Worm (Caenorhabditis elegans) whole organism, L1 larva: ENCODE data around the gene ubc-22.

Experiments used
- C34B4.2 ChIP-seq: sonication (generic microtip); optimal IDR thresholded peaks from 2 replicates; lab custom pipeline; 2017; ENCODE audit warnings: mild to moderate bottlenecking, missing genetic modification characterization, missing compliant biosample characterization
- aha-1 ChIP-seq: fragments of 150-350 bp; optimal IDR thresholded peaks from 2 replicates; lab custom pipeline; 2014; ENCODE audit warnings: missing biosample characterization, missing genetic modification characterization
- alr-1 ChIP-seq: fragments of 200-800 bp; sonication (Bioruptor generic); optimal IDR thresholded peaks from 2 replicates; lab custom pipeline; 2018; ENCODE audit warnings: borderline replicate concordance, mild to moderate bottlenecking, missing genetic modification characterization, missing compliant biosample characterization
- blmp-1 ChIP-seq: fragments of 150-350 bp; optimal IDR thresholded peaks from 2 replicates; lab custom pipeline; 2014; ENCODE audit warnings: missing biosample characterization, missing genetic modification characterization
- ceh-8 ChIP-seq: fragments of 200-800 bp; sonication (Bioruptor generic); optimal IDR thresholded peaks from 2 replicates; lab custom pipeline; 2018; ENCODE audit warnings: mild to moderate bottlenecking, missing genetic modification characterization, moderate library complexity, missing compliant biosample characterization
- ceh-90 ChIP-seq: sonication (generic microtip); optimal IDR thresholded peaks from 2 replicates; lab custom pipeline; 2016; ENCODE audit warnings: missing genetic modification characterization, missing compliant biosample characterization
- dpl-1 ChIP-seq, 3 experiments: fragments of 150-350 bp in 2 of 3; sonication (generic microtip) in 1 of 3; optimal IDR thresholded peaks; 2 replicates each; lab custom pipeline; 2014 to 2017; ENCODE audit warnings: missing biosample characterization in 3 of 3, missing genetic modification characterization in 3 of 3, missing genetic modification reagents in 3 of 3
- dsc-1 ChIP-seq: sonication (generic microtip); optimal IDR thresholded peaks from 2 replicates; lab custom pipeline; 2016; ENCODE audit warnings: mild to moderate bottlenecking, missing genetic modification characterization, missing compliant biosample characterization
- efl-1 ChIP-seq, 4 experiments: fragments of 150-350 bp; optimal IDR thresholded peaks in 3 of 4; peaks in 1 of 4; 1 replicate in 1 of 4; 2 replicates in 3 of 4; lab custom pipeline; 2014; ENCODE audit warnings: missing biosample characterization in 2 of 4, missing genetic modification characterization in 2 of 4, missing genetic modification reagents in 2 of 4
- efl-3 ChIP-seq: fragments of 200-800 bp; sonication (Bioruptor generic); optimal IDR thresholded peaks from 2 replicates; lab custom pipeline; 2018; ENCODE audit warnings: mild to moderate bottlenecking, missing genetic modification characterization, missing compliant biosample characterization
- egl-13 ChIP-seq: sonication (generic microtip); optimal IDR thresholded peaks from 2 replicates; lab custom pipeline; 2016; ENCODE audit warnings: missing genotype, missing genetic modification reagents, missing genetic modification characterization, missing compliant biosample characterization
- elt-3 ChIP-seq, 6 experiments: fragments of 150-350 bp in 1 of 6; sonication (generic microtip); optimal IDR thresholded peaks; 2 replicates each; lab custom pipeline; 2017 to 2018; ENCODE audit warnings: missing biosample characterization in 6 of 6, missing genetic modification characterization in 6 of 6, inconsistent platforms in 1 of 6
- grh-1 ChIP-seq: fragments of 200-800 bp; sonication (Bioruptor generic); IDR thresholded peaks from 2 replicates; pipeline ENCODE4 v1.3.6; 2022; ENCODE audit warnings: missing genetic modification reagents, missing genetic modification characterization, missing compliant biosample characterization
- hlh-17 ChIP-seq: fragments of 200-800 bp; sonication (Bioruptor generic); optimal IDR thresholded peaks from 2 replicates; lab custom pipeline; 2018; ENCODE audit warnings: missing genetic modification characterization, mild to moderate bottlenecking, missing compliant biosample characterization, moderate library complexity, borderline replicate concordance
- hlh-4 ChIP-seq: sonication (generic microtip); optimal IDR thresholded peaks from 2 replicates; lab custom pipeline; 2016; ENCODE audit warnings: mild to moderate bottlenecking, missing genetic modification characterization, missing compliant biosample characterization
- irx-1 ChIP-seq: sonication (generic microtip); optimal IDR thresholded peaks from 2 replicates; lab custom pipeline; 2016; ENCODE audit warnings: missing genetic modification characterization, missing compliant biosample characterization
- isw-1 ChIP-seq: fragments of 200-800 bp; sonication (Bioruptor generic); IDR thresholded peaks from 2 replicates; pipeline ENCODE4 v1.3.6; 2022; ENCODE audit warnings: missing genetic modification characterization, missing compliant biosample characterization
- lin-13 ChIP-seq: fragments of 150-350 bp; optimal IDR thresholded peaks from 2 replicates; lab custom pipeline; 2014; ENCODE audit warnings: missing biosample characterization, missing genetic modification reagents, missing genetic modification characterization
- lin-14 ChIP-seq: fragments of 200-800 bp; sonication (Bioruptor generic); optimal IDR thresholded peaks from 2 replicates; lab custom pipeline; 2018; ENCODE audit warnings: mild to moderate bottlenecking, missing genetic modification characterization, moderate library complexity, missing compliant biosample characterization
- lin-35 ChIP-seq, 2 experiments: fragments of 150-350 bp; optimal IDR thresholded peaks; 2 replicates each; lab custom pipeline; 2014; ENCODE audit warnings: missing biosample characterization in 2 of 2, missing genetic modification characterization in 2 of 2, missing genetic modification reagents in 2 of 2
- lin-39 ChIP-seq: fragments of 150-350 bp; optimal IDR thresholded peaks from 2 replicates; lab custom pipeline; 2014; ENCODE audit warnings: missing biosample characterization, missing genetic modification reagents, missing genetic modification characterization
- lir-3 ChIP-seq: sonication (generic microtip); optimal IDR thresholded peaks from 2 replicates; lab custom pipeline; 2016; ENCODE audit warnings: mild to moderate bottlenecking, missing genetic modification characterization, moderate library complexity, missing compliant biosample characterization; ENCODE audit not compliant: poor library complexity
- lsy-2 ChIP-seq, 2 experiments: fragments of 150-350 bp; optimal IDR thresholded peaks; 2 replicates each; lab custom pipeline; 2014; ENCODE audit warnings: missing biosample characterization in 2 of 2, missing genetic modification characterization in 2 of 2
- mab-9 ChIP-seq: fragments of 200-800 bp; sonication (Bioruptor generic); IDR thresholded peaks from 2 replicates; pipeline ENCODE4 v1.3.6; 2022; ENCODE audit warnings: missing genetic modification reagents, missing genetic modification characterization, missing compliant biosample characterization
- nhr-85 ChIP-seq: sonication (generic microtip); peaks from one replicate; lab custom pipeline; 2016; ENCODE audit warnings: missing genetic modification characterization, inconsistent platforms, missing compliant biosample characterization
- nhr-90 ChIP-seq: sonication (generic microtip); optimal IDR thresholded peaks from 2 replicates; lab custom pipeline; 2016; ENCODE audit warnings: mild to moderate bottlenecking, missing genetic modification characterization, missing compliant biosample characterization; ENCODE audit not compliant: poor library complexity
- pax-3 ChIP-seq: fragments of 200-800 bp; sonication (Bioruptor generic); optimal IDR thresholded peaks from 2 replicates; lab custom pipeline; 2018; ENCODE audit warnings: mild to moderate bottlenecking, missing genetic modification characterization, moderate library complexity, missing compliant biosample characterization
- skn-1 ChIP-seq: fragments of 150-350 bp; optimal IDR thresholded peaks from 2 replicates; lab custom pipeline; 2014; ENCODE audit warnings: missing biosample characterization, missing genetic modification characterization
- sptf-1 ChIP-seq: fragments of 150-350 bp; optimal IDR thresholded peaks from 2 replicates; lab custom pipeline; 2014; ENCODE audit warnings: missing biosample characterization, missing genetic modification characterization
- swsn-7 ChIP-seq: sonication (generic microtip); optimal IDR thresholded peaks from 2 replicates; lab custom pipeline; 2016; ENCODE audit warnings: missing genetic modification characterization, missing compliant biosample characterization
- tlp-1 ChIP-seq: fragments of 150-350 bp; optimal IDR thresholded peaks from 2 replicates; lab custom pipeline; 2014; ENCODE audit warnings: missing biosample characterization, missing genetic modification characterization
- unc-86 ChIP-seq: sonication (generic microtip); optimal IDR thresholded peaks from 2 replicates; lab custom pipeline; 2016; ENCODE audit warnings: missing genetic modification characterization, missing compliant biosample characterization
- xbp-1 ChIP-seq: sonication (generic microtip); optimal IDR thresholded peaks from 2 replicates; lab custom pipeline; 2016; ENCODE audit warnings: missing genetic modification characterization, missing compliant biosample characterization

ubc-22 gene

DNA sequence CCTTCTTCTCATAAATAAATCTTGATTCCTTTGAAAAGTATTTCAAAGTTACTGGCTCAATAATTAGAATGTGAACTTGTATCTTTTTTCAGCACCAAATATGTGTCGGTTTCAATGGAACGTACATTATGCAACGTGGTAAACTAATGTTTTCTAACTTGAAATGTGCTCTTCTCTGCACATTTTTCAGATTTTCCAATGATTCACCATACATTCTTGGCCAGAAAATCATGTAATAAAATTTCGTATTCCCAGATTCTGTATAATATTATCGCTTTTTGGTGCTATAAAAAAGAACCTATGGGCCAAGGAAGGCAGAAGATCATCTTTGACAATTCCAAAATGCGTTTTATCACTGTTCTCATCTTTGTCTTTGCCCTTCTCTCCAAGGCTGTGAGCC, 8.0 kb downstream of the ubc-22 start, which contains the start of gene C06E2.9:
Gene C06E2.9 (plus strand): TSS at position 301 of the 400 bp plus-strand sequence.
- TF ChIP-seq dsc-1 (tag; lab: Kevin White, UChicago) (no peak), ceh-90 (tag; lab: Kevin White, UChicago) (no peak), xbp-1 (tag; lab: Kevin White, UChicago) (no peak), C34B4.2 (tag; lab: Kevin White, UChicago) (no peak), sptf-1 (no peak), elt-3 (tag; optimal IDR thresholded peaks at IDR 0.05; lab: Kevin White, UChicago) (no peak), efl-3 (GFP tag; lab: Kevin White, UChicago) (no peak), ceh-8 (GFP tag; lab: Kevin White, UChicago) (no peak), nhr-90 (tag; lab: Kevin White, UChicago) (no peak), alr-1 (no peak)

ce11 chrX:8859538-8859937, 9.4 kb downstream of the ubc-22 start:
- TF ChIP-seq hlh-17 (GFP tag; lab: Kevin White, UChicago): no peak
- TF ChIP-seq lsy-2 (tag; optimal IDR thresholded peaks at IDR 0.05; lab: Kevin White, UChicago): no peak
- no peak for TF ChIP-seq irx-1 (tag; lab: Kevin White, UChicago)
- peak; percentile 11 for TF ChIP-seq blmp-1 (tag; lab: Kevin White, UChicago)
- TF ChIP-seq aha-1 (tag; lab: Kevin White, UChicago): no peak
- no peak for TF ChIP-seq unc-86 (tag; lab: Kevin White, UChicago)
- no peak for TF ChIP-seq lin-14
- TF ChIP-seq lin-39 (tag; lab: Kevin White, UChicago): no peak
- no peak for TF ChIP-seq mab-9
- TF ChIP-seq ceh-8 (GFP tag; lab: Kevin White, UChicago): no peak
- TF ChIP-seq grh-1 (GFP tag; lab: Robert Waterston, UW): no peak
- no peak for TF ChIP-seq lir-3 (tag; lab: Kevin White, UChicago)
- TF ChIP-seq pax-3 (tag; lab: Kevin White, UChicago): no peak
- peak; percentile 39 to 56 (median 50) for TF ChIP-seq dpl-1 (GFP tag; optimal IDR thresholded peaks at IDR 0.05; lab: Kevin White, UChicago)
- TF ChIP-seq lin-35 (GFP tag; optimal IDR thresholded peaks at IDR 0.05; lab: Kevin White, UChicago): peak in 1 of 2 experiments; percentile 68
- TF ChIP-seq lin-13: no peak
- TF ChIP-seq skn-1 (tag; lab: Kevin White, UChicago): no peak
- peak; percentile 32 to 46 for TF ChIP-seq efl-1 (optimal IDR thresholded peaks at IDR 0.05; lab: Kevin White, UChicago)
- TF ChIP-seq efl-1 (GFP tag; optimal IDR thresholded peaks at IDR 0.05 in 1 of 2; lab: Kevin White, UChicago): peak; percentile 52 to 92
- no peak for TF ChIP-seq isw-1 (GFP tag; lab: Robert Waterston, UW)

- TF ChIP-seq swsn-7: no peak
- TF ChIP-seq tlp-1: no peak
- peak; percentile 33 for TF ChIP-seq lin-14
- TF ChIP-seq nhr-85 (tag; lab: Kevin White, UChicago): peak; percentile 80
- TF ChIP-seq egl-13 (tag; lab: Kevin White, UChicago): no peak
These were observed 10.9 kb downstream of the ubc-22 start, which contains the start of gene C06E2.5 for ce11 chrX:8857904-8858612. Gene C06E2.5, minus strand, starts transcription at chrX:8857954.

- TF ChIP-seq hlh-4 (tag; lab: Kevin White, UChicago): no peak
- no peak for TF ChIP-seq efl-1 (optimal IDR thresholded peaks at IDR 0.05; lab: Kevin White, UChicago)
- TF ChIP-seq efl-1 (GFP tag; optimal IDR thresholded peaks at IDR 0.05 in 1 of 2; lab: Kevin White, UChicago): no peak
These were observed 14.6 kb downstream of the ubc-22 start for ce11 chrX:8854409-8854808.
